Worm (Caenorhabditis elegans) whole organism, L1 larva: ENCODE data around the gene C30G7.5.

Source experiments
- ama-1 ChIP-seq: fragments of 150-350 bp; optimal IDR thresholded peaks from 2 replicates; lab custom pipeline; 2014
- elt-3 ChIP-seq, 6 experiments: fragments of 150-350 bp in 1 of 6; sonication (generic microtip); optimal IDR thresholded peaks; 2 replicates each; lab custom pipeline; 2017 to 2018; ENCODE audit warnings: missing biosample characterization in 6 of 6, missing genetic modification characterization in 6 of 6, inconsistent platforms in 1 of 6
- nhr-12 ChIP-seq: sonication (generic microtip); optimal IDR thresholded peaks from 2 replicates; lab custom pipeline; 2017; ENCODE audit warnings: missing biosample characterization, missing genetic modification characterization
- nhr-84 ChIP-seq: sonication (generic microtip); optimal IDR thresholded peaks from 2 replicates; lab custom pipeline; 2017; ENCODE audit warnings: missing biosample characterization, missing genetic modification characterization
- unc-62 ChIP-seq: fragments of 150-350 bp; optimal IDR thresholded peaks from 2 replicates; lab custom pipeline; 2014; ENCODE audit warnings: missing biosample characterization, missing genetic modification reagents, missing genetic modification characterization
- unc-86 ChIP-seq: sonication (generic microtip); optimal IDR thresholded peaks from 2 replicates; lab custom pipeline; 2016; ENCODE audit warnings: missing genetic modification characterization, missing compliant biosample characterization

- no peak for TF ChIP-seq unc-62 (GFP tag; lab: Kevin White, UChicago)
- no peak for TF ChIP-seq nhr-12 (tag; lab: Kevin White, UChicago)
- no peak for TF ChIP-seq nhr-84
- TF ChIP-seq ama-1 (lab: Kevin White, UChicago), result peak; percentile 6
- peak in 4 of 6 experiments; percentile 45 to 85 (median 66) for TF ChIP-seq elt-3 (tag; optimal IDR thresholded peaks at IDR 0.05; lab: Kevin White, UChicago)
- peak; percentile 88 for TF ChIP-seq unc-86 (tag; lab: Kevin White, UChicago)
Measured at ce11 chrV:15002184-15002690, 47.7 kb upstream of the C30G7.5 start, which contains the start of the genes fib-1 and mut-15.
